Worm (Caenorhabditis elegans) whole organism, early embryonic: ENCODE data around the gene dhs-28.

Experiments
- ama-1 ChIP-seq: fragments of 150-350 bp; optimal IDR thresholded peaks from 2 replicates; lab custom pipeline; 2014
- ceh-36 ChIP-seq: sonication (generic microtip); optimal IDR thresholded peaks from 2 replicates; lab custom pipeline; 2016; ENCODE audit warnings: missing genetic modification characterization, inconsistent platforms, missing compliant biosample characterization
- pes-1 ChIP-seq: fragments of 200-800 bp; sonication (Bioruptor generic); IDR thresholded peaks from 2 replicates; pipeline ENCODE4 v1.3.6; 2022; ENCODE audit warnings: missing genetic modification reagents, missing genetic modification characterization, missing compliant biosample characterization

DNA sequence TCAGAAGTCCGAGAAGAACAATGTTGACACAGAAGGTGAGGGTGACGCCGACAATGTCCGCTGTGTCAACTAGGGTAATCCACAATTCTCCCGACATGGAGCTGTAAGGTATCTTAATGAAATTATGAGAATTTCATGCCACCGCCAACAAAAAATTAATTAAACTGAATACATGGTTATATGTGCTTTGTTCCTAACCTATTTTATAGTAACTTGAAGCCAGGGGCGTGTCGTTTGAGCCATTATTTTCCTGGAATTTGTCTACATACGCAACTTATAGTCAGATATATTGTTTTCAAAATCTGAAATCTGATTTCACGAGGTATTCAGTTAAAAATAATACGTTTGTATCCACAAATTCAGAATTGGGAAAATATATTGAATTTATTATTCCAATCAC is 47.6 kb downstream of the dhs-28 start, which contains the start of gene odr-10:
- TF ChIP-seq pes-1 (GFP tag; lab: Robert Waterston, UW) = no peak
- TF ChIP-seq ceh-36 (tag; lab: Kevin White, UChicago) = no peak
- TF ChIP-seq ama-1 (lab: Kevin White, UChicago) = no peak
